Fruit fly (Drosophila melanogaster) whole organism, larva: ENCODE results near the gene Rab3GAP1.

ENCODE experiments used
- noc ChIP-seq: fragments of 200-800 bp; sonication (Bioruptor generic); optimal IDR thresholded peaks from 3 replicates; lab custom pipeline; 2019; ENCODE audit warnings: missing biosample characterization, mild to moderate bottlenecking, missing genetic modification characterization, moderate library complexity

The Rab3GAP1 gene

DNA sequence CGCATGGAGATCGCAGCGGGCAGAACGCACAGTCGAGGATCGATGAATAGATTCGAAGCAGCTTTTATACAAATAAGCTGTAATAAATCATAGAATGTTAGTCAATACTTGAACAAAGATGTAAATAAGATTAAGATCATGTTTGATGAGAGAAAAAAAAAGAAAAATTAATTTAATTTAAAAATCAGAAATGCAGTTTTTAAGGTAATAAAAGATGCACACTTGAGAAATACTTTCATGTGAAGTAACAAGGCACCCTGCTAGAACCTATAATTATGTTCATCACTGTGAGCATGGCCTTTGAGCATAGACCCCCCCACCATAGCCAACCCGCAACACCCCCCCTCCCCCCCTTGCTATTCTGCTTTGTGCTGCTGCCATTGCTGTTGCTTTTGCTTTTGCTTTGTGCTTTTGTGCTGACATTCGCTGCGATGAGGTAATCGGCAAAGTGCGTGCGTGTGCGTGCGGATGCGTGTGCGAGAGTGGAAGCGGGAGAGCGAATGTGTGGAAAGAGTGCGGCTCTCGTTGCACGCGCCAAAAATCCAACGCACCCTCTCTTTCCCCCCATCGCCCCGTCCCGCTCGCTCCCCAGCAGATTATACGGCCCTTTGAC is 32.4 kb upstream of the Rab3GAP1 start:
- TF ChIP-seq noc, result peak; percentile 98

DNA sequence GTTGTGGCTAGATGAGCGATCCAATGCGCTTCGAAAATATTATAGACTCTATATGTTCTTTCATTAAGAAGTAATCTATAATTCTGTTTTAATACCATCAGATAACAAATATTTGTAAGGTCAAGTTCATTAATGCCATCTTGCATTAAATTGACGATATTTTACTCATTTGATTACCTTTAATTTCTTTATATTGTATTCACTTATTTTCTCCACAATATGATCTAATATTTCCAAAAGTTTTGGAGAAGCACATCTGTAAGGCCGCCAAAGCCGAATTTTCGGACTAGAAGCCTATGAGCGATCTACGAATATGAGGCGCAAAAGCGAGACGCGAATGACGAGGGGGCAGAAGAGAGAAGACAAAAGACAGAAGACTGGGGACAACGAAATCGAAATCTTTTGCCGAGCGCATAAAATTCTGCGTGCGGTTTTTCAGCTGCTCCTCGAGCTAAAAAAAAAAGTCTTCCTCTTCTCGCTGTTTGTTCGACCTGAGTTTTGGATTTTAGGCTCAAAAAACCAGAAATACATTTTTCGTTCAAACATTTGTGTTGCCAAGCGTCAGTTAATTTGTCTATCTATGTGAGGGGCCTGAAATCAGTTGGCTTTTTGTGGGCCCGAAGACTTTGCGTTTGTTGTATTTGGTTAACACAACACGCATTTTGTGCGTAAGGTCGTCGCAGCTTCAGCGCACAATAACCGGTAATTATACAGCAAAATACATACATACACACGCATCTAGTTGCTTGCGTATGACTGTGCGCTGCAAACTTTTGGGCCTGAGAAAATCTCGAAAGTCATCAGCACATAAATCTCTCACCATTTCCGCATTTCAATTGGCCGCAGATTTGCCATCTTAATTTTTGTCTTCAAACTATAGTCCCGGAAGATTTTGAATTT is 27.9 kb upstream of the Rab3GAP1 start:
- TF ChIP-seq noc, result peak; percentile 99

DNA sequence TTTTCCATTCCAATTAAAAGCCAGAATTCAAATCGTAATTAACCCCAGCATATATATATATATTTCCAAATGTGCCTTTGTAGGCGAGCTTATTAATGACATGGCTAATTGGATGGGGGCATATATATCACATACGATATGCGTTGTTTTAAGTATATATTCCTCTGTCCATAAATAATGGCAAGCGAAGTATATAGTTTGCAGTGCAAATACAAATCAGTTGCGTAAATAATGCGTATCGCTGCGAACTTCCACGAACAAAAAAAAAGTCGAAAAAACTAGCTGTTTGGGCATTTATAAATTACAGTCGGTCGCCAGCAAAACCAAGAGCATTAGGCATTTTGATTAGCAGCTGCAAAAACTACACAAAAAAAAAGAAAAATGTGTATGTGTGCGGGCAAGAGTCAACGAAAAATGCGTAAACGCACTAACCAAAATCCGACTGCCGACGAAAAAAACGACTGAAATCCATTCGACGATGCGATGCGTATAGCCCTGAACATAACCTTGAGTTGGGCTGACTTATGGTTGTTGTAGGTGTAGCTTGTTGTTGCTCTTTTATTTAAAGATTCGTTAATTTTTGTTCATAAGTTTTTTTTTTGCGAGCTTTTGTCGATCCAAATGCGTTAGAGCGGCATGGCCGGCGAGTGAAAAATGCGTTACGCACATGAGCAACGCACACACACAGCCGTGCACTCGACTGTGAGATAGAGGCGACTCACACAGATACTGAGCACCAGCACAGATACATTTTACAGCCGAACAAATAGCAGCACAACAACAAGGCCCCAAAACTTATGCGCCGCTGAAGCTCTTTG is 27.1 kb upstream of the Rab3GAP1 start:
- peak; percentile 26 for TF ChIP-seq noc

DNA sequence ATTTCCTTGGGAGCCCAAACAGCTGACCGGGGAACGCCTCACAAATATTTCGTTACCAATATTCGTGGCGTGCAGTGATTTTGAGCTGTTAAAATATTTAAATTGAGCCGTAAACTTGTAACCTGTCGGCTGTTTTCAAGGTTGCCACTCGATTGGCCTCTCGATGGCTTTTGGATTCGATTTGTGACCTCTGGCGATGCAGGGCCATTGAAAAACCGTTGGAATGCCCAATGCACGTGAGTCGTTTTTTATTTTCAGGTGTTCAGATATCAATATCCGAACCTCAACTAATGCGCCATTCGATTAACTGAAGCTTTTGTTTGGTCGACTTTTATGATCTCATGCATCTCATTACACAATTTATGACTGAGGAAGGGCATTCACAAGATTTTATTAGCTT is 26.3 kb upstream of the Rab3GAP1 start:
- TF ChIP-seq noc, result no peak

DNA sequence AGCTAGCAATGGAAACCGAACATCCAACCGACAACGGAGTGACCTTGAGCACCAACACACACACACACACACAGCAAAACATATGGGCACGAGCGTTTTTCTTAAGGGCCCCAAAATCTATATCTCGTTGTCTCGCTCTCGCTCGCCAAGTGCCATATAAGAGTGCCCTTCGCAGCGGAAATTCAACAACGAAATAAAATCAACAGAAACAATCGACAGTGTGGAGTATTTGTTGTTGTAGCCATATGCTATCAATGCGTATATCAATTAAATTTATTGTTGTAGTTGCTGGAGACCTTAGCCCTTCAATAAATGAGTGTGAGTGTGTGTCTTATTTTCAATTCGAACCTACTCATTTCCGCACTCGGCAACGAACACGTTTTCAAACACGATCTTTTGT is 25.6 kb upstream of the Rab3GAP1 start:
- TF ChIP-seq noc, result no peak

DNA sequence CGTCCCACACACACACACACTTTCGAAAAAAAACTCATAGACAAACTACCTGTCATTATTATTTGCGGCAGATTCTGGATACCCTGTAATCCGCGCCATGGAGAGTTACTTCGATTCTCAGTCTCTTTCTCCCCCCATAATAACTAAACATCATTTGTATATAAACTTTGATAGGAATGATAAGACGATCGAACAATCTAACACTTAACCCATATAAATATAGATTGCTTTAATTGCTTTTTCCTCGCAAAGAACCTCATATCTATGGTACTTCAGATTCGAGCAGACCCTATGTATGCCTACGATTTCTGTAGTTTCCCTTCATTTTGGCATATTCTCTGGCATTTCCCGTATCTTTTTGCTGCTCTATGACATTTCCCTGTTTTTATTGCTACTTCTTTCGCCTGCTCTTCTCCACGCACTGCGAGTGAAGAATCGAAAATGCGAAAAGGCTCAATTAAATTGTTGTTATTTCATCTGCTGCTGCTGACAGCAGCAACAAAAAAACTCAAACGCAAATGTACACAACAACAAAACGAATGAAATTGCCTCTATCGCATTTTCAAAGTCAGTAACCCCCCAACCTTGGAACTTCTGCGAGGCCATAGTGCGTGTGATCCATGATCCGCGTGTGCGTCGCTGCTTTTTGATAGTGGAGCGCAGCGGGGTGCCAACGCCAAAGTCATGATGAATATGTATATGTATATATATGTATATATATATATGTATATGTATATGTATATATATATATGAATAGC is 23.3 kb upstream of the Rab3GAP1 start:
- peak; percentile 96 for TF ChIP-seq noc

DNA sequence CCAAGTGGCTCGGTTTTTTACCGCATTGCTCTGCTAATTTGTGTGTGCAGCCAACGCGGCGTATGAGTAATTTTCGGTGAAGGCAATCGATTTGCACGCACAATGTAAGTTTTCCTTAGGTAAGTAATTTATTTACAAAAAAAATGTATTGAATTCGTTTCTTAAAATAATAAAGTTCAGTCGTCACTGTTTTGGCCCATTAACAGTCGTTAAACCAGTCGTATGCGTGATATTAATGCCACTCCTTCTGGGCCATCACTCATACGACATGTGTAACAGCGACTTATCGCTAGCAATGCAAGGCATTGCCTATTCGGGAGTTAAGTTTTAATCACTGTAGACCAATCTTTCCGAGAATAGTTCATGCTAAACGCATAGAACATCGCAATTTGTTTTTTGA is 22.4 kb upstream of the Rab3GAP1 start:
- no peak for TF ChIP-seq noc

DNA sequence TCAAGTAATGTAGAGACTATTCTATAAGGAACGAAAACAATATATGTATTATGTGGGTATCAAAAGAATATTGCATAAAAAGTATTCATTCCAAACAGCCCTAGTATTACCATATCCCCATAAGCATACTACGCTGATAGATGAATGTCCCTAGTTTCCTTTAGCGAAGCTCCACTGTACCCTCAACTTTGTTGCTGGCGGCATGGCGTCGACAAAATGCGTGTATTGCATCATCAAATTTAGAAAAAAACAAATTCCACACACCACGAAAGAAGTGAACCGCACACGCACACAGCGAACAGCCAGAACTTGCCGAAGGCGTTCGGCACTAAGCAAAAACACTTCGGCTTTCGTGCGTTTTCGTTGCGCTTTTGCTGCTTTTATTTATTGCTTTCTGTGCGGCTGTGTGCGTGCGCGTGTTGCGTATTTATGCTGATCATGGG is 21.8 kb upstream of the Rab3GAP1 start:
- peak; percentile 88 for TF ChIP-seq noc

DNA sequence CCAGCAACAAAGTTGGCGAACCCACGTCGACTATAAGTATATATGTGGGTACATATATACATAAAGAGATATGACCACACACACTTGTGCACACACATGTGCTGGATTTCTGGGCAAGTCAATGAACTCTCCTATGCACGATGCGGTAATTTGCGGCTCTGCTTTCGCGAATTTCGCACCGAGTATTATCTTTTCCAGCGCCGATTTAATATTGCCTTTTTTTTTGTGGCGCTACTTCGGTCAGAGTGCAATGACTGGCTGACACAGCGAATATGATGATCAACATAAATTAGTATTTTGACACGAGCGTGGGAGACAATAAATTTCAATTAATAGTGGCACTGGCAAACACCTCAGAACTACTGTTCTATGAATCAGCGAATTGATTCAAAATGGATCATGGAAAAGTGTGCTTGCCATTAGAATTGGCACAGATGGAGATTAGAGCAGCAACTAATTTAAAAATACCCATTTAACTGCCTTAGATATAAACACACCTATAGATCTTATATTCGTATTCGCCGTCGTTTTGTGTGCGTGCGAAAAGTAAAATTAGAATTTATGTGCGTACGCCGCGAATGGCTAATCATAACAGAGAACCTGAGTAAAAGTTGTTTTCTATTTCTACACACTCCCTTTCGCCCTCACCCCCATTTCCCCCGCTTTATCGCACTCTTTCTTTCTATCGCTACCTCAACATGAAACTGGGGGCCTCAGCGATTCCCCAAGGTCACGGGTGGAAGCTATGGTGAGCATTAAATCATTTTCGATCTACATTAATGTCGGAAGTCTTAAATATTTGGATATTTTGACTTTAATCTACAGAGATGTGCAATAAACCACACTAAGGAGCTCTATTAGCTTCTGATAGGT is 20.7 kb upstream of the Rab3GAP1 start:
- peak; percentile 69 for TF ChIP-seq noc

DNA sequence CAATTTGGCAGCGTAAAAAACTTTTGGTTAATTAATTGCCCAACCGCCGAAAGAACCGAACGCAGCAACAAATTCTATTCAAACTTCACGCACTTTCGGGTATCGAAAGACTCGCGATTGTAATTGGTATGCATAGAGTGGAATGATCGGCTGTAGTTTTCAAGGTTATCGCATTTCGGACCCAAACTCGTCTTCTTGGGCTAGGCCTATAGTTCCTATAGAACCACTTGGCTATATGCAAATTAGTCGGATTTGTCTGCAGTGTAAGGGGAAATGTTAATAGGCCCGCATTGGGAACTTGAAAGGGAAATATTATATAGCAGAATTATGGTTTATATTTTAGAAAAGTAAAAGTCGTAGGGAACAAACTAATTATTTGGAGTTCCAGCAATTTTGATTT is 19.6 kb upstream of the Rab3GAP1 start:
- TF ChIP-seq noc, result no peak

DNA sequence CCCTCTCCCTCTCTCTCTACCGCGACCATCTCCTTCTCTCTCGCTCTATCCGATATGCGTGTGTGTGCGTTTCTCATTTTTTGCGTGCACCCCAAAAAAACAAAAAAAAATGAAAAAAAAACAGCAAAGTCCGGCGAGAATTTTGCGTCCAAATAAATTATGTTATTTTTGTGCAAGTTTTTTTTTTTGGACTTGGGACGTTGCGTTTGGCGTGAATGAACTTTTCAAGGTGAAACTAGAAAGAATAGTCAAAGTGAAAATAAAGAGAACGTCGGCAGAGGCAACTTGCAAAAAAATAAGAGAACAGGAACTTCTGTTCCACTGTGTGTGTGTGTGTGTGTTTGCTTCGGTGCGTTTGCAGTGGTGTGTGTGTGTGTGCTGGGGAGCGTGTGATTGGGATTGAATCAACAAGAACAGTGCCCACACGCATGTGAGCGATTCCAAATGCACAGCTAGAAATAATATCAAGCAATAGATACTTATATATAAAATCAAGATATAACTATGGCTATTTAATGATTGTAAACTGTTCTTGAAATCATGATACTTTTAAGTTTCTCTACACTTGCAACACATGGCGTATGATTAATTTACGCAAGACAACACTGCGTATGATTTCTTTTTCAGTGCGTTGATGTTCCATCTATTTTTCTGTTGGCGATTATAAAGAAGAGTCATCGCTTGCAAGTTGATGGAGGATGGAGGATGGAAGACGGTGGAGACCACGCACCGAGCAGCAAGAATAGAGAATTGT is 18.4 kb upstream of the Rab3GAP1 start:
- TF ChIP-seq noc, result peak; percentile 94

DNA sequence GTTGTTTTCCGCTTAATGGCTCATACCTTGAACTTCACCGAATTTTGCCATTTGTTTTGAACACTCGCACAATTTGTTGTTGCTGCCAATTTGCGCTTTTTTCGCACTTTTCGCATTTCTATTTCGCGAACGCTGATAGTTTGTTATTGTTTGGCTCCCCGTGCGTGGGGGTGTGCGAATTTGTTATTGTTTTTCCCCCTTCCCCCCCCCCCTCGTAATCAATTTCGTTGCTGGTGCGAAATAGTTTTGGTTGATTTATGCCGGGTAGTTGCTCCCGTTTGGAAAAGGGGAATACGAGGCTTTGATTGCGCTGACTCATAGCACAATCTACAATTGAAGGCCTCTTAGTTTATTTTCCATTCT is 17.5 kb upstream of the Rab3GAP1 start:
- TF ChIP-seq noc, result no peak

DNA sequence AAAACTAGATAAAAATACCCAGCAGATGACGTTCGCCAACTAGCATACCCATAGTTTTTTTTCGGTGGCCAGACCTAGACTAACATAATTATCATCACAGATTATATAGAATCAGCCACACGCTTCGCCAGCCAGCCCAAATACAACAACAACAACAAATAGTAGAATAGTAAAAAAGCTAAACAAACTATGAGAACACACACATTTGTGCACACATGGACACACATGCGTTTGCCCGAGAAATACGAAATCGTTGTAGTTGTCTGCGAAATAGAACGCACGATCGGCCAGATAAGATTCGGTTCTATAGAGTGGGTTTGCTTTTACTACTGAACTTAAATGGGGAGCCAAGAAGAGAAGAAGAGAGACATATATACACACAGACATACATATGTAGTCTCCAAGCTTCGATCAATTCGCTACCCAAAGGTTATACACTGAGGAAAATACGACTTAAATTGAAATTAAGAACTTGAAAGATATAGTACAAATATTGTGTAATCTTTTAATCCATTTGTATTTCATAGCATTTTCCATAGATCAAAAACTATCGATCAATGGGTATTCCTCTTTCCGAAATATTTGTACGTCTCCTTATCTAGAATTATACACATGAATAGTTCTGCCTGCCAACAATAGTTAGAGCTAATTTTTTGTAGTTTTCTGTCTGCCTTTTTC is 17.0 kb upstream of the Rab3GAP1 start:
- peak; percentile 94 for TF ChIP-seq noc

DNA sequence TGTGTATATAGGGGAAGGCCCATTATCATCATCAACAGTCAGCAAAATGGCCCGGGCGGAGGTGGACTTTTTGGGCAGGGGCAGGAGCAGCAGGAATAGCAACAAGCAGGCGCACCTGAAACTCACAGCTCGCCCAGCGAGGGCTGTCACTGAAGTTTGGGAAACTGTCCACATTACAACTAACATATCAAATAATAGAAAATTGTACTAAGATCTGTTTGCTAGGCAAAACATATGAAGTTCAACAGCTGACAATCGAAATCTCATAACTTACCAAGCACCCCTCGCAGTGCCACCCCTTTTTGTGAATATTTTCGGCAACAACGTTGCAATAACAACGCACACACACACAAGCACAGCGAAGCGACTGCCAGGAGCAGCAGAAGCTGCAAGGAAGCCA is 13.8 kb upstream of the Rab3GAP1 start:
- no peak for TF ChIP-seq noc
